Worm (Caenorhabditis elegans): ENCODE data around the gene F26A1.3.
"Not testable (repeated sequence)": the region's sequence is repeated elsewhere in the genome, so short reads cannot be mapped to it uniquely, and the experiment has no call there.

Gene F26A1.3

DNA sequence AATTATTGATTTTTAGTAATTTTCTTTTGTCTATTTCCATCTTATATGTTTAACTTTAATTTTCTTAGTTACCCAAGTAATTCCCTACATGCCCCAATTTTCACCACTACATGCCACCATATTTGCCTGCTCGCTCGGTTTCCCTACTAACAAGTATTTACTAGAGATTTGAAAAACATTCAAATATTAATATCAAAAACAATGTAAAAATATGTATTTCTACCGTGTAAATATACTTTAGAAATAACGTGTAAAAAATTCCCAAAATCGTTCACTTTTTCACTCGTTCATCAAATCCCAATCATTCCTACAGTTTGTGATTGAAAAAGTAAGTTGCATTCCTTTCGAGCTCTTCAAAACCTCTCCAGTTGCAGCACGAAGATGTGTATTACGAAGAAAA is at the start of gene F26A1.3:
Gene F26A1.3, plus strand, starts transcription at position 301 of the 400 bp plus-strand sequence.
- TF ChIP-seq hlh-30 (tag; optimal IDR thresholded peaks at IDR 0.05; ENCODE audit: insufficient read depth) (no peak), ceh-34 (tag; optimal IDR thresholded peaks at IDR 0.05) (no peak), pha-2 (tag; optimal IDR thresholded peaks at IDR 0.05) (no peak), rnt-1 (tag; optimal IDR thresholded peaks at IDR 0.05) (no peak), gmeb-2 (tag; optimal IDR thresholded peaks at IDR 0.05) (no peak), sox-4 (tag; optimal IDR thresholded peaks at IDR 0.05) (no peak), lim-6 (tag; optimal IDR thresholded peaks at IDR 0.05) (no peak), ets-4 (tag; optimal IDR thresholded peaks at IDR 0.05) (no peak), unc-42 (tag; optimal IDR thresholded peaks at IDR 0.05) (no peak), hlh-15 (tag; optimal IDR thresholded peaks at IDR 0.05) (no peak)

DNA sequence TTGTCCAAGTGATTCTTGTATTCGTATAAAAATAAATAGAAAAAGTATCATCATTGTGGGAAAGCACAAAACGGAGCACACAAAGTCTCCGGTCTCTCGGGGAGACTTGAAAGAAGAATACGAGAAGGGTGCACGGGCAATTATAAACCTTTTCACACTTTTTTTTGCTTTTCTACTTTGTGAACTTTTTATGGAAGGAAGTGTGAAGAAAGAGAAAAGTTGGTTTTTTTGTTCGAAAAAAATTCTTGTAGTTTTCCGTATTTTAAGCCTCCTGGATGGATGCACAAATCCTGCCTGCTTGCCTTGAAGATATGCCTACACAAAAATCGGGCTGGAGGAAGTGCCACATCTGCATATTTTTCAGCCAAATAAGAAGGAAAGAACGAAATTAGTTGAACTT is 48.7 kb upstream of the F26A1.3 start, which contains the start of gene B0393.7:
Gene B0393.7, minus strand, starts transcription at position 101 of the 400 bp plus-strand sequence.
- TF ChIP-seq nhr-232 (tag; optimal IDR thresholded peaks at IDR 0.05) (no peak), tbx-7 (tag; optimal IDR thresholded peaks at IDR 0.05) (no peak), rnt-1 (tag; optimal IDR thresholded peaks at IDR 0.05) (no peak), unc-3 (GFP tag; conservative IDR thresholded peaks at IDR 0.05) (no peak), unc-3 (tag; optimal IDR thresholded peaks at IDR 0.05) (no peak), fkh-6 (tag; optimal IDR thresholded peaks at IDR 0.05) (no peak), fax-1 (tag; optimal IDR thresholded peaks at IDR 0.05) (no peak), tbx-2 (tag; optimal IDR thresholded peaks at IDR 0.05) (no peak), K02D7.2 (tag; optimal IDR thresholded peaks at IDR 0.05) (no peak), hlh-8 (tag; optimal IDR thresholded peaks at IDR 0.05) (no peak), hlh-15 (tag; optimal IDR thresholded peaks at IDR 0.05) (no peak), hlh-6 (tag; optimal IDR thresholded peaks at IDR 0.05) (no peak), ceh-31 (tag; optimal IDR thresholded peaks at IDR 0.05) (no peak)

DNA sequence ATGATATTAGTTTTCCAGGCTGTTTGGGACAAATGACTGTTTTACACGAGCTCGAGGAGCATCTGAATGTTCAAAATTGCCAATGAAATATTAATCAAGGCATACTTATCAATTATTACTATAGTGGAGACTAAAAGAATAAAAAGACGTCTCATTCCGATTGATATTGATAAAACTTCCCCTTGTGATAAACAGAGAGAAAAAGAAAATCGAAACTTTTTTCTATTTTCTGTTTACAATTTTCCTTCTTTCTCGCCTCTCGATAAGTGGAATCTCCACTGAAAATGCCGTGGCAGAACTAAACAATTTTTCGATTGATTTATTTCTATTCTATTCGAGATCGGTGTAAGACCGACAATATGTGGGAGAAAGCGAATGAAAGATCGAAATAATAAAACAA is 46.9 kb upstream of the F26A1.3 start, which contains the start of gene B0393.9:
Gene B0393.9, minus strand, starts transcription at position 303 of the 400 bp plus-strand sequence.
- TF ChIP-seq pha-4 (tag; optimal IDR thresholded peaks at IDR 0.05) (no peak), lim-6 (tag; optimal IDR thresholded peaks at IDR 0.05) (no peak), unc-3 (GFP tag; conservative IDR thresholded peaks at IDR 0.05) (no peak), unc-3 (tag; optimal IDR thresholded peaks at IDR 0.05) (no peak), hlh-8 (tag; optimal IDR thresholded peaks at IDR 0.05) (no peak), unc-55 (GFP tag; optimal IDR thresholded peaks at IDR 0.05) (no peak), sdc-2 (tag; optimal IDR thresholded peaks at IDR 0.05) (no peak), npax-4 (tag; optimal IDR thresholded peaks at IDR 0.05) (no peak), elt-2 (tag; optimal IDR thresholded peaks at IDR 0.05) (no peak), pqm-1 (tag; optimal IDR thresholded peaks at IDR 0.05) (no peak), ref-2 (tag; optimal IDR thresholded peaks at IDR 0.05) (no peak), sox-2 (GFP tag; IDR thresholded peaks at IDR 0.05) (no peak), ama-1 (optimal IDR thresholded peaks at IDR 0.05) (no peak), hlh-6 (tag; optimal IDR thresholded peaks at IDR 0.05) (no peak), T23F11.4 (GFP tag; optimal IDR thresholded peaks at IDR 0.05) (no peak), ceh-34 (tag; optimal IDR thresholded peaks at IDR 0.05) (no peak)

DNA sequence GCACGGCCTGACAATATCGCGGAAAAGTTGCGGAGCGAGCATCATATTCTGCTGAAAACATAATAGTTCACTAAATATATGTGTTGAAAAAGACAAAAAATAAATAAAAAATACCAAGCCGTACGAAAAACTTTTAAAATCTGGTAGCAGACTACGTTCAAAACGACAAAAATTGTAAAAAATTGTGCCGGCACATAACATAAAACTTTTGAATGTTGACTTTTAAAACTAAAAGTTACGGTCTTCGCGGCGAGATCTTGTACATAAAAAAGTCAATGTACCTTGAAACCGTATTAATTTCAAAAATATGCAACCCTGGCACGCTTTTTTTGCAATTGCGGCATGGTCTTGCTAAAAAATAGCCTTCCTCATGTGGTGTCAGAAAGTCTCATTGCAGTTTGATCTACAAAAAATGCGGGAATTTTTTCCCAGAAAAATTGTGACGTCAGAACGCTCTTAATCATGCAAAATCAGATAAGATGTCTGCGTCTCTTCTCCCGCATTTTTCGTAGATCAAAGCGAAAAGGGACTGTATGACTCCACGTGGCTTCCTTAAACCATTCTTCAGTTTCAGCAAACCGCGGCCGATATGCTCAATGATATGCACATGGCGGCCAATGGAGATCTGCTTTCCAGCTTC is 44.6 kb upstream of the F26A1.3 start, which contains the start of the genes gex-5 and C38D4.10:
Gene gex-5, minus strand, starts transcription at position 51 of the 640 bp plus-strand sequence.
Gene C38D4.10, plus strand, starts transcription at position 590 of the 640 bp plus-strand sequence.
- TF ChIP-seq ceh-18, unc-42, pros-1 (tag; optimal IDR thresholded peaks at IDR 0.05): not testable (repeated sequence)

DNA sequence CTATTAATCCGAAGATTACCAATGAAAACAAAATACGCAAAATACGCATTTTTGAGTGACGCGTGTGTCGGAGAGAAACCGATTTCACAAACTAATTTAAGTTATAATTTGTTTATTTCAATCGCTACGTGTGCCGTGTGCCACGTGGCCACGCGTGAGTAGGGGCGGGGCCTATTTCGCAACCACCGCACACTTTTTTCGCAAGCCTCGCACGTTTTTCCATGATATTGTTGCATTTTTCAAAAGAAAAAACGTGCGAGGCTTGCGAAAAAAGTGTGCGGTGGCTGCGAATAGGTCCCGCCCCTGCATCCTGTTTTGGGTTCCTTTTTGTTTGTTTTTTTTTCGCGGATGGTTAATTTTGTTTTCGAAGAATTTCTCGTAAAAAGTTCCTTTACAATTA is 41.6 kb upstream of the F26A1.3 start, which contains the start of gene enu-3.2:
Gene enu-3.2, minus strand, starts transcription at position 105 of the 400 bp plus-strand sequence.
- TF ChIP-seq nfya-1 (tag; optimal IDR thresholded peaks at IDR 0.05); mec-3 (tag; optimal IDR thresholded peaks at IDR 0.05; ENCODE audit: borderline replicate concordance); pax-1 (tag; optimal IDR thresholded peaks at IDR 0.05): not testable (repeated sequence)
